Fruit fly (Drosophila melanogaster) whole organism: ENCODE results near the gene SMC3.

Experiments
- CG8478 ChIP-seq: fragments of >200 bp; optimal IDR thresholded peaks from 2 replicates; lab custom pipeline; 2018; ENCODE audit warnings: inconsistent platforms
- pan ChIP-seq: fragments of >200 bp; optimal IDR thresholded peaks from 2 replicates; lab custom pipeline; 2017

- TF ChIP-seq pan (lab: Kevin White, UChicago) (no peak), CG8478 (lab: Kevin White, UChicago) (peak; percentile 70)
These were observed 14.6 kb upstream of the SMC3 start for dm6 chrX:16607828-16608227.
